Fruit fly (Drosophila melanogaster): ENCODE measurements around the gene Spase22-23.
A peak's percentile ranks its signal among the peaks of the same experiment; 100 is the strongest.

DNA sequence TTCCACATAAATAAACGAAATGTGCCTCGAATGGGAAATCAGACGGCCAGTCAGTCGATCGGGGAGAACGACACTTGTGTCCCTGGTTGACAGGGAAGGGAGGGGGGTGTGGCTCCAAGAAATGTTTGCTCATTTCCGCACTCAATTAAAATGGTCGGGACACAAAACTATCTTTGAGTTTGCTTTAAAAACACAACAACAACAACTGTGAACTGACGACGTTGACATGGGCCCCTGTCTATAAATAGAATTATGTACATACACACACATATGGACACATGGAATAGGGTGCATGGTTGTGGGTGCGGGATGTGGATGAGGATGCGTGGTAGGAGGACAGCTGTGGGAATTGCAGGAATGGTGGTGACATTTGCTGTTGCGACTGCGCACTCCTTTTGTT, 40.2 kb upstream of the Spase22-23 start:
- TF ChIP-seq Ets98B (GFP tag; IDR thresholded peaks at IDR 0.05) (no peak), CG8159 (tag; optimal IDR thresholded peaks at IDR 0.05) (no peak), CG34367 (tag; optimal IDR thresholded peaks at IDR 0.05) (no peak), rn (GFP tag; IDR thresholded peaks at IDR 0.05) (no peak), CG32121 (GFP tag; IDR thresholded peaks at IDR 0.05) (no peak), CG9948 (tag; optimal IDR thresholded peaks at IDR 0.05) (no peak), CG10348 (GFP tag; IDR thresholded peaks at IDR 0.05) (no peak), EcR (GFP tag; optimal IDR thresholded peaks at IDR 0.05) (peak; percentile 80), Snoo (tag; optimal IDR thresholded peaks at IDR 0.05) (no peak), CG8301 (tag; optimal IDR thresholded peaks at IDR 0.05) (no peak), fd96Ca (GFP tag; IDR thresholded peaks at IDR 0.05) (no peak), CG4496 (GFP tag; IDR thresholded peaks at IDR 0.05) (no peak)
